Worm (Caenorhabditis elegans) whole organism, young adult: ENCODE results near the gene Y53F4B.36.

Source experiments
- B0035.1 ChIP-seq: sonication (generic microtip); optimal IDR thresholded peaks from 2 replicates; lab custom pipeline; 2016; ENCODE audit warnings: missing genetic modification characterization, mild to moderate bottlenecking, missing compliant biosample characterization, missing genotype, missing genetic modification reagents
- B0261.1 ChIP-seq: sonication (generic microtip); optimal IDR thresholded peaks from 2 replicates; lab custom pipeline; 2016; ENCODE audit warnings: mild to moderate bottlenecking, missing genetic modification characterization, moderate library complexity, missing compliant biosample characterization
- F10E7.11 ChIP-seq: sonication (generic microtip); optimal IDR thresholded peaks from 2 replicates; lab custom pipeline; 2017; ENCODE audit warnings: mild to moderate bottlenecking, missing genetic modification characterization, moderate library complexity, missing compliant biosample characterization
- F52B5.7 ChIP-seq: sonication (generic microtip); optimal IDR thresholded peaks from 2 replicates; lab custom pipeline; 2016; ENCODE audit warnings: mild to moderate bottlenecking, missing genetic modification characterization, missing compliant biosample characterization
- F57C9.4 ChIP-seq: sonication (generic microtip); optimal IDR thresholded peaks from 2 replicates; lab custom pipeline; 2017; ENCODE audit warnings: mild to moderate bottlenecking, missing genetic modification characterization, missing compliant biosample characterization
- K12H6.12 ChIP-seq: fragments of 200-800 bp; sonication (Bioruptor generic); optimal IDR thresholded peaks from 2 replicates; lab custom pipeline; 2018; ENCODE audit warnings: mild to moderate bottlenecking, missing genetic modification characterization, missing compliant biosample characterization
- Y53F4B.3 ChIP-seq: fragments of 200-800 bp; sonication (Bioruptor generic); IDR thresholded peaks from 2 replicates; pipeline ENCODE4 v1.3.6; 2022; ENCODE audit warnings: missing genetic modification reagents, missing genetic modification characterization, missing compliant biosample characterization
- Y53G8AR.9 ChIP-seq: fragments of 200-800 bp; sonication (Bioruptor generic); conservative IDR thresholded peaks from 2 replicates; pipeline ENCODE4 v1.3.6; 2022; ENCODE audit warnings: missing genetic modification reagents, missing genetic modification characterization, missing compliant biosample characterization
- Y56A3A.18 ChIP-seq: fragments of 200-800 bp; sonication (Bioruptor generic); IDR thresholded peaks from 2 replicates; pipeline ENCODE4 v1.3.6; 2022; ENCODE audit warnings: missing genetic modification reagents, missing genetic modification characterization, missing compliant biosample characterization
- ZK185.1 ChIP-seq: sonication (generic microtip); optimal IDR thresholded peaks from 2 replicates; lab custom pipeline; 2016; ENCODE audit warnings: mild to moderate bottlenecking, missing genetic modification characterization, missing compliant biosample characterization; ENCODE audit not compliant: poor library complexity, severe bottlenecking
- akir-1 ChIP-seq: fragments of 200-800 bp; sonication (Bioruptor generic); optimal IDR thresholded peaks from 2 replicates; lab custom pipeline; 2018; ENCODE audit warnings: mild to moderate bottlenecking, missing genetic modification characterization, moderate library complexity, missing compliant biosample characterization
- aptf-3 ChIP-seq: fragments of 200-800 bp; sonication (Bioruptor generic); IDR thresholded peaks from 2 replicates; pipeline ENCODE4 v1.3.6; 2022; ENCODE audit warnings: missing genetic modification characterization, missing compliant biosample characterization
- attf-3 ChIP-seq: fragments of 200-800 bp; sonication (Bioruptor generic); conservative IDR thresholded peaks from 2 replicates; pipeline ENCODE4 v1.3.6; 2022; ENCODE audit warnings: missing genetic modification reagents, missing genetic modification characterization, missing compliant biosample characterization
- attf-5 ChIP-seq: fragments of 200-800 bp; sonication (Bioruptor generic); optimal IDR thresholded peaks from 2 replicates; lab custom pipeline; 2018; ENCODE audit warnings: mild to moderate bottlenecking, missing genetic modification characterization, missing compliant biosample characterization
- cebp-1 ChIP-seq, 2 experiments: fragments of 200-800 bp in 1 of 2; sonication (Bioruptor generic) in 1 of 2; sonication (generic microtip) in 1 of 2; IDR thresholded peaks in 1 of 2; optimal IDR thresholded peaks in 1 of 2; 2 replicates each; pipeline versions ENCODE4 v1.3.6 to Lab custom; 2017 to 2022; ENCODE audit warnings: missing compliant biosample characterization in 2 of 2, missing genetic modification characterization in 2 of 2, mild to moderate bottlenecking in 1 of 2, missing genetic modification reagents in 1 of 2, moderate library complexity in 1 of 2
- ceh-100 ChIP-seq: fragments of 200-800 bp; sonication (Bioruptor generic); IDR thresholded peaks from 2 replicates; pipeline ENCODE4 v1.3.6; 2022; ENCODE audit warnings: missing genetic modification reagents, missing genetic modification characterization, missing compliant biosample characterization
- ceh-58 ChIP-seq: fragments of 200-800 bp; sonication (Bioruptor generic); IDR thresholded peaks from 2 replicates; pipeline ENCODE4 v1.3.6; 2022; ENCODE audit warnings: missing genetic modification characterization, missing compliant biosample characterization
- chd-7 ChIP-seq: sonication (generic microtip); optimal IDR thresholded peaks from 2 replicates; lab custom pipeline; 2016; ENCODE audit warnings: mild to moderate bottlenecking, missing genetic modification characterization, moderate library complexity, missing compliant biosample characterization
- ekl-4 ChIP-seq: fragments of 200-800 bp; sonication (Bioruptor generic); IDR thresholded peaks from 2 replicates; pipeline ENCODE4 v1.3.6; 2022; ENCODE audit warnings: missing genetic modification reagents, missing genetic modification characterization, missing compliant biosample characterization
- ets-4 ChIP-seq: fragments of 200-800 bp; sonication (Bioruptor generic); optimal IDR thresholded peaks from 2 replicates; lab custom pipeline; 2018; ENCODE audit warnings: mild to moderate bottlenecking, missing genetic modification characterization, missing compliant biosample characterization
- hlh-26 ChIP-seq: fragments of 200-800 bp; sonication (Bioruptor generic); conservative IDR thresholded peaks from 2 replicates; pipeline ENCODE4 v1.3.6; 2022; ENCODE audit warnings: missing genetic modification reagents, missing genetic modification characterization, missing compliant biosample characterization
- hmg-1.2 ChIP-seq: fragments of 200-800 bp; sonication (Bioruptor generic); IDR thresholded peaks from 2 replicates; pipeline ENCODE4 v1.3.6; 2022; ENCODE audit warnings: missing genetic modification reagents, missing genetic modification characterization, missing compliant biosample characterization
- lin-35 ChIP-seq, 3 experiments: fragments of 150-350 bp in 2 of 3; sonication (generic microtip) in 1 of 3; optimal IDR thresholded peaks; 2 replicates each; lab custom pipeline; 2014 to 2018; ENCODE audit warnings: missing biosample characterization in 3 of 3, missing genetic modification characterization in 3 of 3, missing genetic modification reagents in 3 of 3
- lin-40 ChIP-seq: sonication (generic microtip); optimal IDR thresholded peaks from 2 replicates; lab custom pipeline; 2016; ENCODE audit warnings: missing genetic modification characterization, mild to moderate bottlenecking, missing compliant biosample characterization, missing genotype, missing genetic modification reagents
- lin-54 ChIP-seq: fragments of 200-800 bp; sonication (Bioruptor generic); optimal IDR thresholded peaks from 2 replicates; lab custom pipeline; 2018; ENCODE audit warnings: mild to moderate bottlenecking, missing genetic modification characterization, missing compliant biosample characterization
- lsl-1 ChIP-seq: fragments of 200-800 bp; sonication (Bioruptor generic); optimal IDR thresholded peaks from 2 replicates; lab custom pipeline; 2018; ENCODE audit warnings: mild to moderate bottlenecking, missing genetic modification characterization, moderate library complexity, missing compliant biosample characterization
- lsy-27 ChIP-seq: sonication (generic microtip); optimal IDR thresholded peaks from 2 replicates; lab custom pipeline; 2017; ENCODE audit warnings: missing genetic modification characterization, mild to moderate bottlenecking, missing compliant biosample characterization, antibody characterized with exemption, missing genotype, borderline replicate concordance; ENCODE audit not compliant: insufficient read depth
- madf-6 ChIP-seq: fragments of 200-800 bp; sonication (Bioruptor generic); IDR thresholded peaks from 2 replicates; pipeline ENCODE4 v1.3.6; 2022; ENCODE audit warnings: missing genetic modification reagents, missing genetic modification characterization, missing compliant biosample characterization
- mel-28 ChIP-seq: sonication (generic microtip); optimal IDR thresholded peaks from 2 replicates; lab custom pipeline; 2016; ENCODE audit warnings: borderline replicate concordance, mild to moderate bottlenecking, missing genetic modification characterization, missing compliant biosample characterization
- mxl-1 ChIP-seq: sonication (generic microtip); optimal IDR thresholded peaks from 2 replicates; lab custom pipeline; 2016; ENCODE audit warnings: missing genetic modification characterization, missing compliant biosample characterization
- nfya-1 ChIP-seq: sonication (generic microtip); optimal IDR thresholded peaks from 2 replicates; lab custom pipeline; 2017; ENCODE audit warnings: antibody characterized with exemption, missing compliant biosample characterization, missing genetic modification characterization, borderline replicate concordance; ENCODE audit not compliant: insufficient read depth
- nfyb-1 ChIP-seq: fragments of 200-800 bp; sonication (Bioruptor generic); IDR thresholded peaks from 2 replicates; pipeline ENCODE4 v1.3.6; 2022; ENCODE audit warnings: missing genetic modification reagents, missing genetic modification characterization, missing compliant biosample characterization
- nhr-120 ChIP-seq: fragments of 200-800 bp; sonication (Bioruptor generic); IDR thresholded peaks from 2 replicates; pipeline ENCODE4 v1.3.6; 2022; ENCODE audit warnings: missing genetic modification characterization, missing compliant biosample characterization
- rcor-1 ChIP-seq: fragments of 200-800 bp; sonication (Bioruptor generic); IDR thresholded peaks from 2 replicates; pipeline ENCODE4 v1.3.6; 2022; ENCODE audit warnings: missing genetic modification reagents, missing genetic modification characterization, missing compliant biosample characterization
- somi-1 ChIP-seq: fragments of 200-800 bp; sonication (Bioruptor generic); optimal IDR thresholded peaks from 2 replicates; lab custom pipeline; 2018; ENCODE audit warnings: mild to moderate bottlenecking, missing genetic modification characterization, missing compliant biosample characterization
- zfh-2 ChIP-seq: fragments of 200-800 bp; sonication (Bioruptor generic); conservative IDR thresholded peaks from 2 replicates; pipeline ENCODE4 v1.3.6; 2022; ENCODE audit warnings: missing genetic modification reagents, missing genetic modification characterization, missing compliant biosample characterization
- ztf-26 ChIP-seq: sonication (generic microtip); optimal IDR thresholded peaks from 2 replicates; lab custom pipeline; 2017; ENCODE audit warnings: missing genetic modification characterization, missing compliant biosample characterization
- ztf-28 ChIP-seq: fragments of 200-800 bp; sonication (Bioruptor generic); IDR thresholded peaks from 2 replicates; pipeline ENCODE4 v1.3.6; 2022; ENCODE audit warnings: missing genetic modification reagents, missing genetic modification characterization, missing compliant biosample characterization

Gene Y53F4B.36

DNA sequence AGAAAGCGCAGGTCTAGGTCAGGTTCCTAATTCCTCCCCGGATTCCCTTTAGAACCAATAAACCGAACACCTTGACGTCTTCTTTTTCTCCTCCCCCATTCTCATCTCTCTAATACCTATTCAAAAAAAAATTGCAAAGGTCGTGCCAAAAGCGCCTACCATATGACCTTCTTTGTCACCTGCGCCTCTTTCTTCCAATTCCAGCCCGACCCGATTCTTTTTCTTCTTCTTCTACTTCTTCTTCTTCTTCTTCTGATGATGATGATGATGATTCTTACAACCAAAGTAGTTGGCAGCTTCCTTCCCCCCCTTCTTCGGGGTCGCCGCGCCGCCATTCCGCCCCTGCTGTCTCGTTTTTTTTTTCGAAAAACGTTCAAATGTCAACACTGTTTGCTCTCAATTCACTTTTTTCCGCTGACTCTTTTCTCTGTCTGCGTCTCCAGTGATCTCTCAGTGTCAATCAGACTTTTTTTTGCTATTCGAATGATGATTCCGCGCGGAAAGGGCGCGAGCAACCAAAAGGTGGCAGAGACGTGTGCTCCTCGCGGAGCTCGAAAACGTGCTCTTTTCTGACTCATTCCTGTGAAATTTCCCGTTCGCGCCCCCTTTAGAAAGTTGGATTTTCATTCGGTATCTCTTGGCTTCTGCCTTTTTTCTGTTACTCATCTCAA, 27.8 kb downstream of the Y53F4B.36 start:
- peak; percentile 33 for TF ChIP-seq ztf-26
- TF ChIP-seq nfya-1, result no peak
- TF ChIP-seq ceh-58 (GFP tag; lab: Robert Waterston, UW), result no peak
- no peak for TF ChIP-seq lin-54 (GFP tag; lab: Kevin White, UChicago)
- TF ChIP-seq zfh-2, result peak; percentile 40; the same call in 1 of the 2 replicates
- no peak for TF ChIP-seq lsl-1
- TF ChIP-seq lsy-27, result no peak

DNA sequence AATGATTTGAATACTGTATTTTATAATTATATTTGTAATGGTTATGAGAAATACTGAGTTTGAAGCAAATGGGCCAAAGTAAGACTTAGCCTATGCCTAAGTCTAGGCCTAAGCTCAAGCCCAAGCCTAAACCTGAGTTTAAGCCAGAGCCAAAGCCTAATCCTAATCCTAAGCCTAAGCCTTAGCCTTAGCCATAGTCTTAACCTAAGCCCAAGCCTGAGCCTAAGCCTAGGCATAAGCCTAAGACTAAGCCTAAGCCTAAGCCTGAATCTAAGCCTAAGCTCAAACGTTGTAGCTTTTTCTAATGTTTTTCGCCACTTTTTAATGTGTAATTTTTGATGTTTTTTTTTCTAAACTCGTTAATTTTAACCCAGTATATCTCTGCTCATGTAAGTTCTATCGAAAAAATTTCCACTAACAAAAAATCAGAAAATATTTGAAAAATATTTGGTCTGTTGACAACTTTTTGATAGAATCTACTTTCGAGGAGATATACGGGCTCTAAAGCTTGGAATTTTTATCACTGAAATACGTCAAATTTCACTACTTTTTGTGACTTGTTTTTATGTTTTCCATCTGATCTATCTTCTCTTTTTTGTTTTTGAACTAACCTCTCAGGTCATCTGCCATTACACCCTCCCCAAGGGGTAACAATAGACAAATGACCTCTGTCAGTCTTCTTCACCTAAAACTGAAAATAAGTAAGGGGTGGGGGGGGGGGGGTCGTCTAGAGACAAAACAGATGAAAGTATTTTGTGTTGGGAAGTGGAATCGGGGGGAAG, 28.5 kb downstream of the Y53F4B.36 start:
- TF ChIP-seq F52B5.7 (tag; lab: Kevin White, UChicago) (no peak), mel-28 (tag; lab: Kevin White, UChicago) (no peak), F57C9.4 (no peak), hlh-26 (GFP tag; lab: Robert Waterston, UW) (no peak), nhr-120 (GFP tag; lab: Robert Waterston, UW) (no peak), Y53F4B.3 (no peak), B0035.1 (tag; lab: Kevin White, UChicago) (no peak), Y53G8AR.9 (GFP tag; lab: Robert Waterston, UW) (no peak), ztf-28 (GFP tag; lab: Robert Waterston, UW) (no peak), Y56A3A.18 (GFP tag; lab: Robert Waterston, UW) (no peak), akir-1 (GFP tag; lab: Kevin White, UChicago) (no peak), K12H6.12 (tag; lab: Kevin White, UChicago) (no peak), rcor-1 (GFP tag; lab: Robert Waterston, UW) (no peak), mxl-1 (tag; lab: Kevin White, UChicago) (no peak), lin-35 (GFP tag; optimal IDR thresholded peaks at IDR 0.05; lab: Kevin White, UChicago) (no peak), ceh-100 (GFP tag; lab: Robert Waterston, UW) (no peak), nfyb-1 (GFP tag; lab: Robert Waterston, UW) (no peak), B0261.1 (tag; lab: Kevin White, UChicago) (no peak), aptf-3 (GFP tag; lab: Robert Waterston, UW) (no peak)

DNA sequence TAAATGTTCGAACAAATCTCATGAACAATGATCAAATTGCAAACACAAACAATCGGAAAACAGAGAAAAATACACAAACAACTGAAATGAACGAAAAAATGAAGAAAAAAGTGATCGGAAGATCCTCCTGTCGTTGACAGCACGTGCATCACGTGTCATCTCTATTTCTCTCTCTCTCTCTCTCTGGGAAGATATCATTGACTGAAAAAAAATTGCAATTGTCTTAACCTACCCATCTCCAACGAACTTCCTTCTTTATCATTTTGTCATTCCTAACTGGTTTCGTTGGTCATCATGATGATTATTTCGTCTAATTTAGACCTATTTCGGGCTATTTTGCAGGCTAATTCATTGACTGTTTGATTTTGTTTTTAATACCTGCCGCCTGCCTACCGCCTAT, 29.6 kb downstream of the Y53F4B.36 start:
- no peak for TF ChIP-seq ets-4 (GFP tag; lab: Kevin White, UChicago)
- TF ChIP-seq nfyb-1 (GFP tag; lab: Robert Waterston, UW), result no peak
- no peak for TF ChIP-seq F10E7.11
- no peak for TF ChIP-seq mel-28 (tag; lab: Kevin White, UChicago)
- TF ChIP-seq madf-6 (GFP tag; lab: Robert Waterston, UW), result no peak
- peak; percentile 79 for TF ChIP-seq ztf-26
- TF ChIP-seq lin-54 (GFP tag; lab: Kevin White, UChicago), result no peak
- TF ChIP-seq ZK185.1 (tag; lab: Kevin White, UChicago), result peak; percentile 28
- no peak for TF ChIP-seq attf-3 (GFP tag; lab: Robert Waterston, UW)
- TF ChIP-seq ceh-58 (GFP tag; lab: Robert Waterston, UW), result no peak
- TF ChIP-seq somi-1 (GFP tag; lab: Kevin White, UChicago), result peak; percentile 82
- no peak for TF ChIP-seq cebp-1 (GFP tag; IDR thresholded peaks at IDR 0.05; lab: Robert Waterston, UW)
- peak; percentile 18 for TF ChIP-seq cebp-1 (tag; optimal IDR thresholded peaks at IDR 0.05; lab: Kevin White, UChicago)
- no peak for TF ChIP-seq ekl-4
- TF ChIP-seq chd-7, result peak; percentile 2
- TF ChIP-seq hmg-1.2 (GFP tag; lab: Robert Waterston, UW), result peak; percentile 29; the same call in 1 of the 2 replicates
- TF ChIP-seq attf-5 (GFP tag; lab: Kevin White, UChicago), result peak; percentile 36
- TF ChIP-seq lin-40 (tag; lab: Kevin White, UChicago), result peak; percentile 78
